Worm (Caenorhabditis elegans): ENCODE data around the gene plpp-1.2.

The plpp-1.2 gene

DNA sequence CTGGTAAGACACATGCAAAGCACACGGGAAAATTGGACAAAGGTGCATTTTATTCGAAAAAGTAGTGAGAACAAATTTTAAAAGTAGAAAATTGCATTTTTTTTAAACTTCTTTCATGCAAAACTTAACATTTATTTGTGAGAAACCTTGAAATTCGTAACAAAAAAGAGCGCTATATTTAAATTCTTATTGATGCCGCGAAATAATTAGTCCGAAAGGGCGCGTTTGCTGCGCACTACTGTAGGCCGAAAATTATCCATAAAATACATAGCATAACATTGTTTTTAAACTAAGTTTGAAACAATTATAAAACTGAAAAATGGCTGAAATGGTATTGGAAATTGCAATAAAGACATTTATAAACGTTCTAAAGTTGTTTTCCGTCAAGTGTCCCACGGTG is 34.4 kb downstream of the plpp-1.2 start (continued):
- TF ChIP-seq madf-6 (GFP tag; IDR thresholded peaks at IDR 0.05) = peak; percentile 90
- no peak for TF ChIP-seq ztf-26 (tag; optimal IDR thresholded peaks at IDR 0.05)
- TF ChIP-seq F33H1.4 (GFP tag; IDR thresholded peaks at IDR 0.05) = peak; percentile 52; the same call in 1 of the 2 replicates
- TF ChIP-seq B0019.2 (GFP tag; conservative IDR thresholded peaks at IDR 0.05) = no peak
- TF ChIP-seq lsy-27 (tag; optimal IDR thresholded peaks at IDR 0.05; ENCODE audit: borderline replicate concordance, insufficient read depth) = no peak
- TF ChIP-seq attf-5 (GFP tag; optimal IDR thresholded peaks at IDR 0.05) = no peak
- no peak for TF ChIP-seq nhr-179 (tag; optimal IDR thresholded peaks at IDR 0.05)
- no peak for TF ChIP-seq C06A6.2 (GFP tag; conservative IDR thresholded peaks at IDR 0.05)
- TF ChIP-seq madf-8 (GFP tag; conservative IDR thresholded peaks at IDR 0.05) = peak; percentile 85
- no peak for TF ChIP-seq lin-26 (GFP tag; IDR thresholded peaks at IDR 0.05)
- TF ChIP-seq nhr-90 (tag; optimal IDR thresholded peaks at IDR 0.05) = no peak
- TF ChIP-seq pbrm-1 (GFP tag; IDR thresholded peaks at IDR 0.05) = no peak
- 0 out of 2 replicates have a peak, but pooled peaks have one; percentile 28 for TF ChIP-seq ceh-100 (GFP tag; IDR thresholded peaks at IDR 0.05)
- TF ChIP-seq ama-1 (optimal IDR thresholded peaks at IDR 0.05) = no peak
- no peak for TF ChIP-seq ama-1 (GFP tag; optimal IDR thresholded peaks at IDR 0.05)
- no peak for TF ChIP-seq F55B11.4 (tag; optimal IDR thresholded peaks at IDR 0.05; ENCODE audit: borderline replicate concordance, insufficient read depth)
- no peak for TF ChIP-seq nhr-80 (tag; optimal IDR thresholded peaks at IDR 0.05)
- peak; percentile 77 for TF ChIP-seq ceh-91 (GFP tag; IDR thresholded peaks at IDR 0.05)
- TF ChIP-seq lin-40 (tag; optimal IDR thresholded peaks at IDR 0.05) = no peak
- TF ChIP-seq T07F8.4 (tag; optimal IDR thresholded peaks at IDR 0.05) = no peak
- no peak for TF ChIP-seq ets-4 (GFP tag; optimal IDR thresholded peaks at IDR 0.05)
- TF ChIP-seq die-1 (tag; optimal IDR thresholded peaks at IDR 0.05) = no peak
- no peak for TF ChIP-seq ceh-27 (GFP tag; optimal IDR thresholded peaks at IDR 0.05)
- no peak for TF ChIP-seq fkh-3 (tag; optimal IDR thresholded peaks at IDR 0.05)
- TF ChIP-seq ztf-28 (GFP tag; IDR thresholded peaks at IDR 0.05) = no peak
- TF ChIP-seq D2030.7 (GFP tag; IDR thresholded peaks at IDR 0.05) = peak; percentile 61; the same call in 1 of the 2 replicates
- no peak for TF ChIP-seq sptf-2 (GFP tag; optimal IDR thresholded peaks at IDR 0.05)
- no peak for TF ChIP-seq ztf-25 (GFP tag; IDR thresholded peaks at IDR 0.05)
- no peak for TF ChIP-seq bed-2 (GFP tag; IDR thresholded peaks at IDR 0.05)
- peak; percentile 58; the same call in 1 of the 2 replicates for TF ChIP-seq mcd-1 (GFP tag; IDR thresholded peaks at IDR 0.05)
- no peak for TF ChIP-seq hlh-26 (GFP tag; conservative IDR thresholded peaks at IDR 0.05)
- no peak for TF ChIP-seq attf-6 (GFP tag; IDR thresholded peaks at IDR 0.05)
- TF ChIP-seq lin-54 (GFP tag; optimal IDR thresholded peaks at IDR 0.05) = peak; percentile 39
- TF ChIP-seq hlh-12 (tag; optimal IDR thresholded peaks at IDR 0.05) = no peak
- TF ChIP-seq F22D6.2 (tag; optimal IDR thresholded peaks at IDR 0.05) = no peak
- no peak for TF ChIP-seq F57A8.1 (GFP tag; optimal IDR thresholded peaks at IDR 0.05)
- TF ChIP-seq nfya-1 (tag; optimal IDR thresholded peaks at IDR 0.05; ENCODE audit: borderline replicate concordance, insufficient read depth) = no peak
- peak; percentile 23; the same call in 1 of the 2 replicates for TF ChIP-seq hmg-1.2 (GFP tag; IDR thresholded peaks at IDR 0.05)

DNA sequence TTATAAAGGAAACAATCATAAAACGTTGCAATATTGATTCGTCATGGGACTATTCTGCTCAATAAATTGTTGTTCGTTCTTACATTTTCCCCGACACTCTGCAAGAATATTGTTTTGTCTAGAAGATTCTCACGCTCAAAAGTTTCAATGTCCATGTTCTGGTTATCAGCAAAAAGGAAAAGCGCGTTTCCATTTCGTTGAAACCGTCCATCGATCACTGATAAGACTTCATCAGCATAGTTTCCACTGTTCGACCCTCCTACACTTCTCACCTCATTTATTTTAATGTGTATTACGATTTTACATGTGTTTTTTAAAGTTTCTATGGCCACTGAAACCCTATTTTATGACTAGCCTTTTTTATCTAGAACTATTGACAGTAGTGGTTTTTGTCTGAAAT is 34.8 kb downstream of the plpp-1.2 start:
- peak; percentile 68 for TF ChIP-seq nhr-80 (tag; optimal IDR thresholded peaks at IDR 0.05)
- TF ChIP-seq F39B2.1 (GFP tag; IDR thresholded peaks at IDR 0.05) = no peak
- TF ChIP-seq hlh-12 (tag; optimal IDR thresholded peaks at IDR 0.05) = no peak
- no peak for TF ChIP-seq F52B5.7 (tag; optimal IDR thresholded peaks at IDR 0.05)
